Worm (Caenorhabditis elegans): ENCODE data around the gene sdc-1.

Gene sdc-1

DNA sequence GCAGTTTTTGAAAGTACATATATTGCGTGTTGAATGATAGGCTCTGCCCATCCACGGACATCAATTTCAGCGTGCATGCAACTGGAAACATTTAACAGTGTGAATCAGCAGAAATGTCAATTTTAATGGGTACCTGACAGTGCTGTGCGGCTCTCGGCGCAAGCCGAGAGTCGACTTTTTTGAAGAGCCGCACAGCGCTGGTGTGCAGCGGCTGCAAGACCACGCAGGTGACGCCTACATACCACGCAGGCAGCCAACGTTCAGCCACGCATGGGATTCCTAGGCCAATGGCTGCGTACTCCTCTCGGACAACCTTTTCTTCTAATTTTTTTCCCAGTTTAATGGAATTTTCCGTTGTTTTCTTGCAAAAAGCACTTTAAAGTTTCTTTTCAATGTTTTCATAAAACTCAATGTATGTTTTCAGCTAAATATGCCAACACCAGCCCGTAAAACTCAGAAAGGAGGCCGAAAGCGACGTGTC is 30.8 kb upstream of the sdc-1 start, which contains the start of gene W10G6.1:
TSS of gene W10G6.1 (plus strand) at position 431 of the 481 bp plus-strand sequence.
- TF ChIP-seq R02D3.7 (tag; optimal IDR thresholded peaks at IDR 0.05) (no peak), nhr-43 (tag; optimal IDR thresholded peaks at IDR 0.05; ENCODE audit: poor library complexity, severe bottlenecking) (no peak), mml-1 (tag; optimal IDR thresholded peaks at IDR 0.05) (no peak), lsy-12 (tag; optimal IDR thresholded peaks at IDR 0.05) (no peak), nhr-28 (tag; optimal IDR thresholded peaks at IDR 0.05) (no peak), ceh-28 (tag; optimal IDR thresholded peaks at IDR 0.05) (no peak), fkh-2 (tag; optimal IDR thresholded peaks at IDR 0.05) (no peak), lin-39 (tag; optimal IDR thresholded peaks at IDR 0.05) (no peak), nhr-11 (tag; optimal IDR thresholded peaks at IDR 0.05) (no peak), nhr-67 (tag; optimal IDR thresholded peaks at IDR 0.05) (no peak), nhr-76 (tag; optimal IDR thresholded peaks at IDR 0.05) (no peak), nhr-23 (tag; optimal IDR thresholded peaks at IDR 0.05) (no peak), fos-1 (tag; optimal IDR thresholded peaks at IDR 0.05) (no peak), nhr-237 (tag; optimal IDR thresholded peaks at IDR 0.05) (no peak), eor-1 (tag; optimal IDR thresholded peaks at IDR 0.05) (no peak), unc-39 (tag; optimal IDR thresholded peaks at IDR 0.05) (no peak), ztf-4 (tag; optimal IDR thresholded peaks at IDR 0.05) (no peak), fkh-10 (GFP tag; optimal IDR thresholded peaks at IDR 0.05) (no peak)

DNA sequence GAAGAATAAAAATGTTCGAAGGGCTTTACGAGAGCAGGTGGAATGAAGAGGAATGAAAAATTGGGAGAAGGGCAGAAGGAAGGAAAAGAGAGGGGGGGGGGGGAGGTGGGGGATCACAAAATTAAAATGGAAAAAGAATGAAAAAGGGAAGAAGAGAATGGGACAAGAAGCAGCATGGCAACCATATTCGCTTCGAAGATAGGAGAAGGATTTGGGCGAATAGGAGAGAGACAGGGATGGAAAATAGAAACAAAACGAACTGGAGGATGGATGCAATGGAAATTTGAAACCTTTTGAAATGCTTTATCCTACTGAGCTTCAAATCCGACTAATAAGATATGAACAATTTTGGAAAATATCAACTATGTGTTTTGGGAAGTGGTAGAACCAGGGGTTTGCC is 24.9 kb upstream of the sdc-1 start, which contains the start of gene W10G6.6:
TSS of gene W10G6.6 (minus strand) at position 101 of the 400 bp plus-strand sequence.
- TF ChIP-seq lin-15B (tag; optimal IDR thresholded peaks at IDR 0.05) (no peak), elt-2 (tag; optimal IDR thresholded peaks at IDR 0.05) (no peak), sea-2 (GFP tag; optimal IDR thresholded peaks at IDR 0.05) (no peak), lsy-12 (tag; optimal IDR thresholded peaks at IDR 0.05) (no peak), pha-4 (tag; optimal IDR thresholded peaks at IDR 0.05) (no peak), ztf-4 (tag; optimal IDR thresholded peaks at IDR 0.05) (no peak), mdl-1 (tag; optimal IDR thresholded peaks at IDR 0.05) (no peak), unc-39 (tag; optimal IDR thresholded peaks at IDR 0.05) (no peak), egl-5 (tag; optimal IDR thresholded peaks at IDR 0.05) (no peak), ZK546.5 (tag; optimal IDR thresholded peaks at IDR 0.05) (no peak), aly-2 (tag; optimal IDR thresholded peaks at IDR 0.05) (no peak), fos-1 (tag; optimal IDR thresholded peaks at IDR 0.05) (no peak), pqm-1 (tag; optimal IDR thresholded peaks at IDR 0.05) (no peak), nhr-28 (tag; optimal IDR thresholded peaks at IDR 0.05) (no peak), skn-1 (tag; optimal IDR thresholded peaks at IDR 0.05) (no peak), lin-39 (tag; optimal IDR thresholded peaks at IDR 0.05) (no peak), egl-27 (tag; optimal IDR thresholded peaks at IDR 0.05) (no peak)

DNA sequence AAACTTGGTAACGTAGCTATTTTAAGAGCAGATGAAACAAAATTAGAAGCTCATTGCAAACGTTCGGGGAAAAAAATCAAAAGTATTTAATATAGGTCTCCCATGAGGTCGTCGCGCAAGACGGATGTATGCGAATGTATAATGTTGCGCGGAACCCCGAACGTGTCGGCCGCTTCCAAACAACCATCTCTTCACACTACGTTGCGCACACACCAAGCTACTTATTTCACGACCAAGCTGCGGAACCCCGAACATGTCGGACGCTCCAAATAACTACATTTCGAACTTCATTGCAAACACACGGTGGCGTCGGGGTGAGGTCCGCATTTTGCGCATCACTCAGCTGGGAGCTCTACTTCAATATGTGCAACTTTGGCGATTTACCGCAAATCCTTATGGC is 17.1 kb upstream of the sdc-1 start:
- TF ChIP-seq pha-4 (tag; optimal IDR thresholded peaks at IDR 0.05) (no peak), nhr-12 (tag; optimal IDR thresholded peaks at IDR 0.05) (no peak), egl-5 (tag; optimal IDR thresholded peaks at IDR 0.05) (no peak), nhr-23 (tag; optimal IDR thresholded peaks at IDR 0.05) (no peak)

DNA sequence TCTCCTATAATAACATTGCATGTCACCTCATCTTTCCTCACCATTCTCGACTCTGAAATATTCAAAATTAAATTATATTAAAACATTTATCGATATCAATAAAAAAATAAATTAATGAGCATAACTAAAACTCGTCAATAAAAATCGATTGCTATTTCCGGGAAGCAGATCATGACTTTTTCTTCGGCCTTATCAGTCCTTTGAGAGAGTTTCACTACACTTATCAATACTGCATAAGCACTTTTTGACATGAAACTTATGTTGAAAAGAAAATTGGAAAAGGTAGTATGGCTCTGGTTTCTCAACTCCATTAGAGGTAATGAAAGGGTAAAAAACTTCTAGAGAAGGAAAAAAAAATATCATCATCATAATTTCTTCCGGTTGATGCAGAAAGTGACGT is 15.5 kb upstream of the sdc-1 start:
- TF ChIP-seq unc-62 (GFP tag; optimal IDR thresholded peaks at IDR 0.05): no peak
- no peak for TF ChIP-seq mdl-1 (tag; optimal IDR thresholded peaks at IDR 0.05)
- no peak for TF ChIP-seq ceh-9 (tag; optimal IDR thresholded peaks at IDR 0.05)
- TF ChIP-seq ama-1 (optimal IDR thresholded peaks at IDR 0.05): no peak
- TF ChIP-seq elt-2 (tag; optimal IDR thresholded peaks at IDR 0.05): peak; percentile 83
- TF ChIP-seq pha-4 (tag; optimal IDR thresholded peaks at IDR 0.05): peak; percentile 19
- peak; percentile 70 for TF ChIP-seq pqm-1 (tag; optimal IDR thresholded peaks at IDR 0.05)
- TF ChIP-seq sea-2 (GFP tag; optimal IDR thresholded peaks at IDR 0.05): no peak
- TF ChIP-seq snpc-4 (tag; optimal IDR thresholded peaks at IDR 0.05): no peak
- no peak for TF ChIP-seq elt-1 (tag; optimal IDR thresholded peaks at IDR 0.05)

DNA sequence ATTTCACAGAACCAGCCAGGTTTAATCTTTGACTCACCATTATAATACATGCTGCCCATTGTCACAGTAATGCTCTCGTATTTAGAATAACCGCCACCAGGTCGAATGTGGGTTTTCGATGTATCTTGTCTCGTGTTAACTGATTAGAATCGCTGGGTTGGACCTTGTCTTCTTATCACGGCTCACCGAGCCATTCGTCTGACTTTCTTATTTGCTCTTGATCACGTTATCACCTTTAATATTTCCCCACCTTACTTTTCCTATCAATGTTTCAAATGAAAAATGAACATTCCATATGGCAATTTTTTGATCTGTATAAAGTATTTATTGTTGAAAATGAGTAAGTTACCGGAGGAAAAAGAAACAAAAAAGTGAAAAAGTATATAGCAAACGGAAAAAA is 13.6 kb upstream of the sdc-1 start, which contains the start of gene sgk-1:
TSS of gene sgk-1 (minus strand) at position 130 of the 400 bp plus-strand sequence.
- TF ChIP-seq elt-2 (tag; optimal IDR thresholded peaks at IDR 0.05) (peak; percentile 79), pqm-1 (tag; optimal IDR thresholded peaks at IDR 0.05) (peak; percentile 75), elt-1 (tag; optimal IDR thresholded peaks at IDR 0.05) (no peak), nhr-11 (tag; optimal IDR thresholded peaks at IDR 0.05) (no peak), fkh-10 (GFP tag; optimal IDR thresholded peaks at IDR 0.05) (no peak), nhr-237 (tag; optimal IDR thresholded peaks at IDR 0.05) (no peak), pha-4 (tag; optimal IDR thresholded peaks at IDR 0.05) (no peak)
